Worm (Caenorhabditis elegans) whole organism, L3 larva: ENCODE measurements around the gene coh-3.

Source experiments
- ZK546.5 ChIP-seq: sonication (generic microtip); optimal IDR thresholded peaks from 2 replicates; lab custom pipeline; 2017; ENCODE audit warnings: missing biosample characterization, missing genetic modification characterization
- pha-4 ChIP-seq: fragments of 150-350 bp; optimal IDR thresholded peaks from 2 replicates; lab custom pipeline; 2014; ENCODE audit warnings: missing biosample characterization, missing genetic modification reagents, missing genetic modification characterization
- pqm-1 ChIP-seq: fragments of 150-350 bp; optimal IDR thresholded peaks from 2 replicates; lab custom pipeline; 2017; ENCODE audit warnings: missing biosample characterization, missing genetic modification characterization, inconsistent platforms
- skn-1 ChIP-seq: fragments of 150-350 bp; optimal IDR thresholded peaks from 2 replicates; lab custom pipeline; 2014; ENCODE audit warnings: missing biosample characterization, missing genetic modification characterization
- snpc-4 ChIP-seq: fragments of 150-350 bp; optimal IDR thresholded peaks from 2 replicates; lab custom pipeline; 2014; ENCODE audit warnings: missing biosample characterization, missing genetic modification characterization
- ztf-11 ChIP-seq: fragments of 150-350 bp; optimal IDR thresholded peaks from 2 replicates; lab custom pipeline; 2014; ENCODE audit warnings: missing biosample characterization, missing genetic modification characterization

- TF ChIP-seq skn-1 (tag; lab: Kevin White, UChicago), result no peak
- no peak for TF ChIP-seq snpc-4
- no peak for TF ChIP-seq ztf-11
- no peak for TF ChIP-seq ZK546.5 (tag; lab: Kevin White, UChicago)
- TF ChIP-seq pha-4, result no peak
- no peak for TF ChIP-seq pqm-1 (tag; lab: Kevin White, UChicago)
Observed at ce11 chrV:14422317-14422716, 34.9 kb upstream of the coh-3 start, which contains the start of gene pas-1.
